Worm (Caenorhabditis elegans) whole organism, L1 larva: Measurements from ENCODE around the gene nas-10.

Experiments used
- jun-1 ChIP-seq: fragments of 150-350 bp; optimal IDR thresholded peaks from 2 replicates; lab custom pipeline; 2014; ENCODE audit warnings: missing biosample characterization, missing genetic modification reagents, missing genetic modification characterization
- lin-13 ChIP-seq: fragments of 150-350 bp; optimal IDR thresholded peaks from 2 replicates; lab custom pipeline; 2014; ENCODE audit warnings: missing biosample characterization, missing genetic modification reagents, missing genetic modification characterization
- nhr-28 ChIP-seq: fragments of 150-350 bp; optimal IDR thresholded peaks from 2 replicates; lab custom pipeline; 2014; ENCODE audit warnings: missing biosample characterization, missing genetic modification characterization
- pax-3 ChIP-seq: fragments of 200-800 bp; sonication (Bioruptor generic); optimal IDR thresholded peaks from 2 replicates; lab custom pipeline; 2018; ENCODE audit warnings: mild to moderate bottlenecking, missing genetic modification characterization, moderate library complexity, missing compliant biosample characterization
- skn-1 ChIP-seq: fragments of 150-350 bp; optimal IDR thresholded peaks from 2 replicates; lab custom pipeline; 2014; ENCODE audit warnings: missing biosample characterization, missing genetic modification characterization
- unc-86 ChIP-seq: sonication (generic microtip); optimal IDR thresholded peaks from 2 replicates; lab custom pipeline; 2016; ENCODE audit warnings: missing genetic modification characterization, missing compliant biosample characterization

ce11 chrX:10966251-10966650 is 2.9 kb upstream of the nas-10 start, which contains the start of gene lge-1:
- no peak for TF ChIP-seq skn-1 (tag; lab: Kevin White, UChicago)
- TF ChIP-seq pax-3 (tag; lab: Kevin White, UChicago): no peak
- TF ChIP-seq jun-1 (tag; lab: Kevin White, UChicago): no peak
- no peak for TF ChIP-seq lin-13
- TF ChIP-seq unc-86 (tag; lab: Kevin White, UChicago): no peak
- no peak for TF ChIP-seq nhr-28 (tag; lab: Kevin White, UChicago)
